Fruit fly (Drosophila melanogaster): ENCODE results near the gene mnb.

Gene mnb

dm6 chrX:17872310-17872709 is 14.7 kb downstream of the mnb start:
- TF ChIP-seq Hr83 (GFP tag; optimal IDR thresholded peaks at IDR 0.05; ENCODE audit: poor library complexity, severe bottlenecking) (no peak), foxo (GFP tag; optimal IDR thresholded peaks at IDR 0.05) (no peak), lola (GFP tag; optimal IDR thresholded peaks at IDR 0.05) (no peak), Abd-B (GFP tag; optimal IDR thresholded peaks at IDR 0.05) (no peak), dl (GFP tag; optimal IDR thresholded peaks at IDR 0.05; ENCODE audit: insufficient read depth in 1 of 2, partially characterized antibody in 2 of 2) (no peak), brk (GFP tag; optimal IDR thresholded peaks at IDR 0.05) (no peak), br (GFP tag; optimal IDR thresholded peaks at IDR 0.05) (no peak), woc (GFP tag; optimal IDR thresholded peaks at IDR 0.05) (no peak), tai (GFP tag; optimal IDR thresholded peaks at IDR 0.05) (no peak), Vsx2 (GFP tag; optimal IDR thresholded peaks at IDR 0.05; ENCODE audit: partially characterized antibody) (no peak), rgr (GFP tag; optimal IDR thresholded peaks at IDR 0.05) (no peak), jim (GFP tag; optimal IDR thresholded peaks at IDR 0.05) (no peak)

dm6 chrX:17870614-17871394 is 16.2 kb downstream of the mnb start:
- TF ChIP-seq rgr (GFP tag; optimal IDR thresholded peaks at IDR 0.05) = no peak
- peak in 1 of 2 experiments; percentile 11 for TF ChIP-seq dl (GFP tag; optimal IDR thresholded peaks at IDR 0.05; ENCODE audit: insufficient read depth in 1 of 2, partially characterized antibody in 2 of 2)
- TF ChIP-seq fru (GFP tag; optimal IDR thresholded peaks at IDR 0.05) = peak; percentile 3
- TF ChIP-seq Dif (GFP tag; optimal IDR thresholded peaks at IDR 0.05; ENCODE audit: partially characterized antibody) = peak; percentile 19

dm6 chrX:17865103-17865502 is 21.9 kb downstream of the mnb start:
- TF ChIP-seq OdsH (GFP tag; optimal IDR thresholded peaks at IDR 0.05) = no peak
- TF ChIP-seq dl (GFP tag; optimal IDR thresholded peaks at IDR 0.05; ENCODE audit: insufficient read depth in 1 of 2, partially characterized antibody in 2 of 2) = no peak

DNA sequence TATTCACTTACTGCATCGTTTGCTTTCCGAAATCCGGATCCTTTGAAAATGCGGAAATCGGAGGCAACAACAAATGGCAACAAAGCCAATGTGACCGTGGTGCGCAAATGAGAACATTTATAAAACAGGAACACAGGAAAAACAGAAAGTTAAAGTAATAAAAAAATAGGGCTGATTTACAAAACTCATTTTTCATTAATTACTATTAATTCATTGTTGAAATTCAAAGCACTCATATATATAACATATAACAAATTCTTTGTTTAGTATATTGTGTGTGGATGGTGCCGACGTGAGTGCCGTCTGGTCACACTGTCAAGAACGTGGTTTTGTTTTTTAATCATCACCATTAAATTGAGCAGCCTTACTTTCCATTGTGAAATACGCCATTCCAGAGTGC is 26.3 kb downstream of the mnb start, which contains the start of the genes Arp8 and CG6769:
TSS of gene Arp8 (minus strand) at position 90 of the 400 bp plus-strand sequence.
TSS of gene CG6769 (plus strand) at position 292 of the 400 bp plus-strand sequence.
- peak; percentile 48 for TF ChIP-seq h (GFP tag; optimal IDR thresholded peaks at IDR 0.05)
- no peak for TF ChIP-seq br (GFP tag; optimal IDR thresholded peaks at IDR 0.05)
- no peak for TF ChIP-seq N (GFP tag; optimal IDR thresholded peaks at IDR 0.05)
- no peak for TF ChIP-seq sage (GFP tag; optimal IDR thresholded peaks at IDR 0.05)
- no peak for TF ChIP-seq Dfd (GFP tag; optimal IDR thresholded peaks at IDR 0.05)
- TF ChIP-seq brk (GFP tag; optimal IDR thresholded peaks at IDR 0.05) = no peak
- TF ChIP-seq foxo (GFP tag; optimal IDR thresholded peaks at IDR 0.05) = peak in 1 of 2 experiments; percentile 39
- TF ChIP-seq dl (GFP tag; optimal IDR thresholded peaks at IDR 0.05; ENCODE audit: insufficient read depth in 1 of 2, partially characterized antibody in 2 of 2) = no peak
- no peak for TF ChIP-seq Rel (GFP tag; optimal IDR thresholded peaks at IDR 0.05)
- TF ChIP-seq Rel (tag; optimal IDR thresholded peaks at IDR 0.05) = peak; percentile 25
- peak; percentile 15 for TF ChIP-seq woc (GFP tag; optimal IDR thresholded peaks at IDR 0.05)
- TF ChIP-seq pan (optimal IDR thresholded peaks at IDR 0.05) = no peak
- no peak for TF ChIP-seq Vsx2 (GFP tag; optimal IDR thresholded peaks at IDR 0.05; ENCODE audit: partially characterized antibody)
- peak; percentile 27 for TF ChIP-seq ey (GFP tag; optimal IDR thresholded peaks at IDR 0.05)
- peak; percentile 15 for TF ChIP-seq OdsH (GFP tag; optimal IDR thresholded peaks at IDR 0.05)
- no peak for TF ChIP-seq Abd-B (GFP tag; optimal IDR thresholded peaks at IDR 0.05)
- peak; percentile 34 for TF ChIP-seq Sp1 (GFP tag; optimal IDR thresholded peaks at IDR 0.05)
- TF ChIP-seq rgr (GFP tag; optimal IDR thresholded peaks at IDR 0.05) = peak; percentile 32
- no peak for TF ChIP-seq tai (GFP tag; optimal IDR thresholded peaks at IDR 0.05)
- no peak for TF ChIP-seq psq (GFP tag; optimal IDR thresholded peaks at IDR 0.05)
- peak; percentile 28 for TF ChIP-seq Hnf4 (GFP tag; optimal IDR thresholded peaks at IDR 0.05)
- TF ChIP-seq GATAd (GFP tag; optimal IDR thresholded peaks at IDR 0.05) = no peak
- TF ChIP-seq Myc (optimal IDR thresholded peaks at IDR 0.05) = peak; percentile 0
- no peak for TF ChIP-seq CrebA (GFP tag; optimal IDR thresholded peaks at IDR 0.05; ENCODE audit: borderline replicate concordance)
- peak; percentile 48 for TF ChIP-seq HLH106 (tag; optimal IDR thresholded peaks at IDR 0.05)
- no peak for TF ChIP-seq Dif (GFP tag; optimal IDR thresholded peaks at IDR 0.05; ENCODE audit: partially characterized antibody)
- no peak for TF ChIP-seq CG9705 (GFP tag; optimal IDR thresholded peaks at IDR 0.05)
- TF ChIP-seq usp (GFP tag; optimal IDR thresholded peaks at IDR 0.05) = no peak
- TF ChIP-seq fru (GFP tag; optimal IDR thresholded peaks at IDR 0.05) = peak; percentile 10
